Worm (Caenorhabditis elegans) whole organism, L4 larva: ENCODE data around the gene nlp-46.

ENCODE experiments used
- F37D6.2 ChIP-seq: sonication (generic microtip); optimal IDR thresholded peaks from 2 replicates; lab custom pipeline; 2016; ENCODE audit warnings: mild to moderate bottlenecking, missing genetic modification characterization, missing compliant biosample characterization
- F49E8.2 ChIP-seq: sonication (generic microtip); optimal IDR thresholded peaks from 2 replicates; lab custom pipeline; 2016; ENCODE audit warnings: missing compliant biosample characterization, mild to moderate bottlenecking, missing genetic modification characterization, borderline replicate concordance
- R02D3.7 ChIP-seq: fragments of 150-350 bp; sonication (generic microtip); optimal IDR thresholded peaks from 3 replicates; lab custom pipeline; 2014; ENCODE audit warnings: missing biosample characterization, missing genetic modification characterization
- T26A8.4 ChIP-seq: fragments of 200-800 bp; sonication (Bioruptor generic); IDR thresholded peaks from 2 replicates; pipeline ENCODE4 v1.3.6; 2022; ENCODE audit warnings: missing genetic modification characterization, missing compliant biosample characterization
- Y105C5A.15 ChIP-seq: fragments of 200-800 bp; sonication (Bioruptor generic); IDR thresholded peaks from 2 replicates; pipeline ENCODE4 v1.3.6; 2022; ENCODE audit warnings: missing genetic modification characterization, missing compliant biosample characterization
- Y48G9A.11 ChIP-seq: fragments of 200-800 bp; sonication (Bioruptor generic); IDR thresholded peaks from 2 replicates; pipeline ENCODE4 v1.3.6; 2022; ENCODE audit warnings: missing genetic modification reagents, missing genetic modification characterization, missing compliant biosample characterization
- Y5F2A.4 ChIP-seq: fragments of 200-800 bp; sonication (Bioruptor generic); optimal IDR thresholded peaks from 2 replicates; lab custom pipeline; 2018; ENCODE audit warnings: mild to moderate bottlenecking, missing genetic modification characterization, missing compliant biosample characterization
- ceh-20 ChIP-seq: fragments of 200-800 bp; sonication (Bioruptor generic); IDR thresholded peaks from 2 replicates; pipeline ENCODE4 v1.3.6; 2022; ENCODE audit warnings: missing genetic modification reagents, missing genetic modification characterization, missing compliant biosample characterization
- ceh-32 ChIP-seq: sonication (generic microtip); optimal IDR thresholded peaks from 2 replicates; lab custom pipeline; 2016; ENCODE audit warnings: mild to moderate bottlenecking, missing genetic modification characterization, missing compliant biosample characterization; ENCODE audit not compliant: poor library complexity
- ceh-44 ChIP-seq: fragments of 200-800 bp; sonication (Bioruptor generic); IDR thresholded peaks from 2 replicates; pipeline ENCODE4 v1.3.6; 2022; ENCODE audit warnings: missing genetic modification reagents, missing genetic modification characterization, missing compliant biosample characterization
- ces-1 ChIP-seq: fragments of 150-350 bp; sonication (generic microtip); optimal IDR thresholded peaks from 4 replicates; lab custom pipeline; 2014; ENCODE audit warnings: missing biosample characterization, missing genetic modification reagents, missing genetic modification characterization
- cey-2 ChIP-seq: sonication (generic microtip); optimal IDR thresholded peaks from 3 replicates; lab custom pipeline; 2017; ENCODE audit warnings: missing genetic modification characterization, mild to moderate bottlenecking, missing compliant biosample characterization, antibody characterized with exemption, borderline replicate concordance; ENCODE audit not compliant: insufficient read depth
- ctbp-1 ChIP-seq: fragments of 200-800 bp; sonication (Bioruptor generic); IDR thresholded peaks from 2 replicates; pipeline ENCODE4 v1.3.6; 2022; ENCODE audit warnings: missing genetic modification reagents, missing genetic modification characterization, missing compliant biosample characterization
- daf-12 ChIP-seq: fragments of 150-350 bp; optimal IDR thresholded peaks from 2 replicates; lab custom pipeline; 2014; ENCODE audit warnings: missing biosample characterization, missing genetic modification reagents, missing genetic modification characterization
- daf-16 ChIP-seq, 3 experiments: sonication (generic microtip); optimal IDR thresholded peaks; 2 replicates each; lab custom pipeline; 2016 to 2017; ENCODE audit warnings: missing genetic modification characterization in 3 of 3, missing genetic modification reagents in 3 of 3, mild to moderate bottlenecking in 2 of 3, missing compliant biosample characterization in 2 of 3, missing biosample characterization in 1 of 3, moderate library complexity in 1 of 3
- daf-19 ChIP-seq: fragments of 200-800 bp; sonication (Bioruptor generic); conservative IDR thresholded peaks from 2 replicates; pipeline ENCODE4 v1.3.6; 2022; ENCODE audit warnings: missing genetic modification characterization, missing compliant biosample characterization
- daf-8 ChIP-seq: fragments of 200-800 bp; sonication (Bioruptor generic); IDR thresholded peaks from 2 replicates; pipeline ENCODE4 v1.3.6; 2022; ENCODE audit warnings: missing genetic modification characterization, missing compliant biosample characterization
- dmd-6 ChIP-seq: fragments of 200-800 bp; sonication (Bioruptor generic); IDR thresholded peaks from 2 replicates; pipeline ENCODE4 v1.3.6; 2022; ENCODE audit warnings: missing genetic modification reagents, missing genetic modification characterization, missing compliant biosample characterization
- dmd-8 ChIP-seq: fragments of 200-800 bp; sonication (Bioruptor generic); IDR thresholded peaks from 2 replicates; pipeline ENCODE4 v1.3.6; 2022; ENCODE audit warnings: missing genetic modification characterization, missing compliant biosample characterization
- dmd-9 ChIP-seq: fragments of 200-800 bp; sonication (Bioruptor generic); IDR thresholded peaks from 2 replicates; pipeline ENCODE4 v1.3.6; 2022; ENCODE audit warnings: missing genetic modification reagents, missing genetic modification characterization, missing compliant biosample characterization
- dpl-1 ChIP-seq: fragments of 150-350 bp; optimal IDR thresholded peaks from 2 replicates; lab custom pipeline; 2014; ENCODE audit warnings: missing biosample characterization, missing genetic modification reagents, missing genetic modification characterization
- duxl-1 ChIP-seq: sonication (generic microtip); optimal IDR thresholded peaks from 2 replicates; lab custom pipeline; 2016; ENCODE audit warnings: mild to moderate bottlenecking, missing genetic modification characterization, moderate library complexity, missing compliant biosample characterization; ENCODE audit not compliant: poor library complexity
- egl-27 ChIP-seq: sonication (generic microtip); optimal IDR thresholded peaks from 3 replicates; lab custom pipeline; 2017; ENCODE audit warnings: missing biosample characterization, missing genetic modification reagents, missing genetic modification characterization
- egl-43 ChIP-seq: fragments of 200-800 bp; sonication (Bioruptor generic); IDR thresholded peaks from 2 replicates; pipeline ENCODE4 v1.3.6; 2022; ENCODE audit warnings: missing genetic modification reagents, missing genetic modification characterization, missing compliant biosample characterization
- fkh-10 ChIP-seq: fragments of 150-350 bp; optimal IDR thresholded peaks from 2 replicates; lab custom pipeline; 2014; ENCODE audit warnings: missing biosample characterization, missing genetic modification reagents, missing genetic modification characterization
- fos-1 ChIP-seq: fragments of 150-350 bp; optimal IDR thresholded peaks from 2 replicates; lab custom pipeline; 2014; ENCODE audit warnings: missing biosample characterization, missing genetic modification characterization
- hlh-11 ChIP-seq: fragments of 200-800 bp; sonication (Bioruptor generic); optimal IDR thresholded peaks from 2 replicates; lab custom pipeline; 2018; ENCODE audit warnings: mild to moderate bottlenecking, missing genetic modification characterization, missing compliant biosample characterization
- hlh-30 ChIP-seq: sonication (generic microtip); optimal IDR thresholded peaks from 2 replicates; lab custom pipeline; 2017; ENCODE audit warnings: antibody characterized with exemption, mild to moderate bottlenecking, missing genetic modification characterization, missing compliant biosample characterization; ENCODE audit not compliant: insufficient read depth
- hmg-1.1 ChIP-seq: fragments of 200-800 bp; sonication (Bioruptor generic); IDR thresholded peaks from 2 replicates; pipeline ENCODE4 v1.3.6; 2022; ENCODE audit warnings: missing genetic modification reagents, missing genetic modification characterization, missing compliant biosample characterization
- lin-13 ChIP-seq: fragments of 150-350 bp; optimal IDR thresholded peaks from 2 replicates; lab custom pipeline; 2014; ENCODE audit warnings: missing biosample characterization, missing genetic modification reagents, missing genetic modification characterization
- lin-15B ChIP-seq: fragments of 150-350 bp; sonication (generic microtip); optimal IDR thresholded peaks from 3 replicates; lab custom pipeline; 2014; ENCODE audit warnings: missing biosample characterization, missing genetic modification characterization
- lin-39 ChIP-seq: fragments of 150-350 bp; optimal IDR thresholded peaks from 2 replicates; lab custom pipeline; 2014; ENCODE audit warnings: missing biosample characterization, missing genetic modification reagents, missing genetic modification characterization
- madf-9 ChIP-seq: fragments of 200-800 bp; sonication (Bioruptor generic); conservative IDR thresholded peaks from 2 replicates; pipeline ENCODE4 v1.3.6; 2022; ENCODE audit warnings: missing genetic modification reagents, missing genetic modification characterization, missing compliant biosample characterization
- mes-2 ChIP-seq: sonication (generic microtip); optimal IDR thresholded peaks from 2 replicates; lab custom pipeline; 2016; ENCODE audit warnings: missing genotype, mild to moderate bottlenecking, missing genetic modification characterization, missing compliant biosample characterization; ENCODE audit not compliant: poor library complexity, severe bottlenecking
- mxl-2 ChIP-seq: fragments of 200-800 bp; sonication (Bioruptor generic); conservative IDR thresholded peaks from 2 replicates; pipeline ENCODE4 v1.3.6; 2022; ENCODE audit warnings: missing genetic modification reagents, missing genetic modification characterization, missing compliant biosample characterization
- nhr-10 ChIP-seq: fragments of 150-350 bp; optimal IDR thresholded peaks from 2 replicates; lab custom pipeline; 2014; ENCODE audit warnings: missing biosample characterization, missing genetic modification characterization
- nhr-25 ChIP-seq: sonication (generic microtip); optimal IDR thresholded peaks from 2 replicates; lab custom pipeline; 2017; ENCODE audit warnings: missing genetic modification characterization, mild to moderate bottlenecking, missing compliant biosample characterization, antibody characterized with exemption, moderate library complexity, borderline replicate concordance; ENCODE audit not compliant: insufficient read depth
- nhr-28 ChIP-seq: fragments of 150-350 bp; optimal IDR thresholded peaks from 2 replicates; lab custom pipeline; 2014; ENCODE audit warnings: missing biosample characterization, missing genetic modification characterization
- nhr-48 ChIP-seq: sonication (generic microtip); optimal IDR thresholded peaks from 2 replicates; lab custom pipeline; 2016; ENCODE audit warnings: mild to moderate bottlenecking, missing genetic modification characterization, missing compliant biosample characterization
- pha-4 ChIP-seq, 2 experiments: fragments of 150-350 bp in 1 of 2; fragments of 200-800 bp in 1 of 2; sonication (Bioruptor generic) in 1 of 2; IDR thresholded peaks in 1 of 2; optimal IDR thresholded peaks in 1 of 2; 2 replicates each; pipeline versions ENCODE4 v1.3.6 to Lab custom; 2014 to 2022; ENCODE audit warnings: missing genetic modification characterization in 2 of 2, missing genetic modification reagents in 2 of 2, missing biosample characterization in 1 of 2, missing compliant biosample characterization in 1 of 2
- sdz-12 ChIP-seq: fragments of 200-800 bp; sonication (Bioruptor generic); optimal IDR thresholded peaks from 2 replicates; lab custom pipeline; 2018; ENCODE audit warnings: mild to moderate bottlenecking, missing genetic modification characterization, missing compliant biosample characterization
- skn-1 ChIP-seq: fragments of 150-350 bp; optimal IDR thresholded peaks from 2 replicates; lab custom pipeline; 2014; ENCODE audit warnings: missing biosample characterization, missing genetic modification characterization
- snpc-4 ChIP-seq: fragments of 150-350 bp; optimal IDR thresholded peaks from 2 replicates; lab custom pipeline; 2014; ENCODE audit warnings: missing biosample characterization, missing genetic modification characterization
- tra-1 ChIP-seq: fragments of 200-800 bp; sonication (Bioruptor generic); IDR thresholded peaks from 2 replicates; pipeline ENCODE4 v1.3.6; 2022; ENCODE audit warnings: missing genetic modification reagents, missing genetic modification characterization, missing compliant biosample characterization
- unc-130 ChIP-seq: sonication (generic microtip); optimal IDR thresholded peaks from 2 replicates; lab custom pipeline; 2016; ENCODE audit warnings: missing genetic modification reagents, missing genetic modification characterization, missing compliant biosample characterization
- unc-62 ChIP-seq, 3 experiments: fragments of 150-350 bp in 1 of 3; sonication (generic microtip); optimal IDR thresholded peaks in 2 of 3; peaks in 1 of 3; 1 replicate in 1 of 3; 2 replicates in 2 of 3; lab custom pipeline; 2014 to 2017; ENCODE audit warnings: missing biosample characterization in 3 of 3, missing genetic modification characterization in 3 of 3, missing genetic modification reagents in 3 of 3, missing genotype in 1 of 3
- zip-11 ChIP-seq: fragments of 200-800 bp; sonication (Bioruptor generic); IDR thresholded peaks from 2 replicates; pipeline ENCODE4 v1.3.6; 2022; ENCODE audit warnings: missing genetic modification characterization, missing compliant biosample characterization
- zip-2 ChIP-seq: fragments of 150-350 bp; optimal IDR thresholded peaks from 2 replicates; lab custom pipeline; 2014; ENCODE audit warnings: missing biosample characterization, missing genetic modification characterization
- ztf-11 ChIP-seq: fragments of 150-350 bp; optimal IDR thresholded peaks from 2 replicates; lab custom pipeline; 2014; ENCODE audit warnings: missing biosample characterization, missing genetic modification characterization

The nlp-46 gene

DNA sequence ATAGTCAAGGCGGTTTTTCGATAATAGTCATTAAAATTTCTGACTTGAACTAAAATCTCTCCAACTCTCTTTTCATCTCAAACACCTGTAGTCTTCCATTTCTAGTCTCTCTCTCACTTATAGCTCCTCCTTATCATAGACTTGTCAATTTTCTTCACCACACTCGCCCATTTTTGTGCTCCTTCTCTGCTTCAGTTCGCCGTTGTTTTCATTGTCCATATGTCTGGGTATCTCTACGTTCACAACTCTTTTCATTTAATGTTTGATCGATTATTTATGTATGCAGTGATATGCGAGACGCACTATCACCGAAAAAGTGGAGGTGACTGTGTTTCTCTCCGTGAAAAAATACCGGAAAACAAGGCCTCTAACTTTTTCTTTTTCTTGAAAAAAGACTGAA, 38.3 kb downstream of the nlp-46 start (continued):
- TF ChIP-seq duxl-1, result no peak
- peak; percentile 52; the same call in 1 of the 2 replicates for TF ChIP-seq tra-1 (GFP tag; lab: Robert Waterston, UW)
- no peak for TF ChIP-seq R02D3.7 (tag; lab: Kevin White, UChicago)
- TF ChIP-seq lin-39, result no peak
- no peak for TF ChIP-seq egl-43 (GFP tag; lab: Robert Waterston, UW)
- TF ChIP-seq nhr-28, result peak; percentile 94
- no peak for TF ChIP-seq madf-9 (GFP tag; lab: Robert Waterston, UW)
- TF ChIP-seq ztf-11 (tag; lab: Kevin White, UChicago), result no peak
- TF ChIP-seq Y5F2A.4 (GFP tag; lab: Kevin White, UChicago), result no peak
- TF ChIP-seq pha-4 (GFP tag; IDR thresholded peaks at IDR 0.05; lab: Robert Waterston, UW), result no peak
- no peak for TF ChIP-seq pha-4 (tag; optimal IDR thresholded peaks at IDR 0.05; lab: Kevin White, UChicago)
- TF ChIP-seq dmd-8 (GFP tag; lab: Robert Waterston, UW), result no peak
- TF ChIP-seq nhr-25, result no peak
- TF ChIP-seq ceh-20 (GFP tag; lab: Robert Waterston, UW), result no peak
- no peak for TF ChIP-seq daf-8 (GFP tag; lab: Robert Waterston, UW)
- TF ChIP-seq fos-1 (tag; lab: Kevin White, UChicago), result peak; percentile 11
- no peak for TF ChIP-seq daf-12
- TF ChIP-seq dpl-1 (GFP tag; lab: Kevin White, UChicago), result no peak
- peak in 1 of 2 experiments; percentile 72 for TF ChIP-seq unc-62 (GFP tag; optimal IDR thresholded peaks at IDR 0.05 in 1 of 2; lab: Kevin White, UChicago)
- TF ChIP-seq unc-62 (tag; optimal IDR thresholded peaks at IDR 0.05; lab: Kevin White, UChicago), result no peak
- TF ChIP-seq egl-27 (tag; lab: Kevin White, UChicago), result no peak
- TF ChIP-seq ceh-44, result no peak
- TF ChIP-seq mxl-2 (GFP tag; lab: Robert Waterston, UW), result no peak
- no peak for TF ChIP-seq lin-13 (GFP tag; lab: Kevin White, UChicago)
- TF ChIP-seq cey-2 (tag; lab: Kevin White, UChicago), result no peak
- no peak for TF ChIP-seq skn-1 (tag; lab: Kevin White, UChicago)
- no peak for TF ChIP-seq nhr-10
- TF ChIP-seq nhr-48 (tag; lab: Kevin White, UChicago), result no peak
- no peak for TF ChIP-seq zip-11 (GFP tag; lab: Robert Waterston, UW)
- TF ChIP-seq daf-16 (GFP tag; optimal IDR thresholded peaks at IDR 0.05; lab: Kevin White, UChicago), result no peak
- TF ChIP-seq daf-16 (tag; optimal IDR thresholded peaks at IDR 0.05; lab: Kevin White, UChicago), result peak; percentile 93
- peak; percentile 42 for TF ChIP-seq mes-2 (tag; lab: Kevin White, UChicago)
- no peak for TF ChIP-seq ctbp-1
- TF ChIP-seq unc-130 (GFP tag; lab: Kevin White, UChicago), result no peak
- TF ChIP-seq snpc-4, result no peak
- no peak for TF ChIP-seq daf-19
- peak; percentile 89 for TF ChIP-seq hlh-11
- no peak for TF ChIP-seq hlh-30 (tag; lab: Kevin White, UChicago)
- TF ChIP-seq dmd-6 (GFP tag; lab: Robert Waterston, UW), result peak; percentile 93
- no peak for TF ChIP-seq hmg-1.1 (GFP tag; lab: Robert Waterston, UW)
- no peak for TF ChIP-seq F49E8.2
- TF ChIP-seq lin-15B (tag; lab: Kevin White, UChicago), result no peak
- TF ChIP-seq ces-1 (GFP tag; lab: Kevin White, UChicago), result no peak
- TF ChIP-seq Y48G9A.11 (GFP tag; lab: Robert Waterston, UW), result no peak
- no peak for TF ChIP-seq zip-2 (tag; lab: Kevin White, UChicago)
- TF ChIP-seq sdz-12 (GFP tag; lab: Kevin White, UChicago), result no peak
- no peak for TF ChIP-seq F37D6.2 (tag; lab: Kevin White, UChicago)
- TF ChIP-seq Y105C5A.15 (GFP tag; lab: Robert Waterston, UW), result no peak
- no peak for TF ChIP-seq ceh-32 (tag; lab: Kevin White, UChicago)
- no peak for TF ChIP-seq T26A8.4 (GFP tag; lab: Robert Waterston, UW)
- no peak for TF ChIP-seq fkh-10 (GFP tag; lab: Kevin White, UChicago)
- TF ChIP-seq dmd-9 (GFP tag; lab: Robert Waterston, UW), result no peak
